Fruit fly (Drosophila melanogaster) whole organism, embryonic: ENCODE results near the gene CG13471.

Experiments used
- CG1024 ChIP-seq: fragments of 200-800 bp; sonication (Bioruptor generic); IDR thresholded peaks from 2 replicates; pipeline ENCODE4 v1.3.6; 2022; ENCODE audit warnings: missing biosample characterization, missing genetic modification characterization
- CG10274 ChIP-seq: fragments of 200-800 bp; sonication (Bioruptor generic); optimal IDR thresholded peaks from 3 replicates; lab custom pipeline; 2017; ENCODE audit warnings: missing biosample characterization, mild to moderate bottlenecking, missing genetic modification characterization
- CG13424 ChIP-seq: fragments of 200-800 bp; sonication (Bioruptor generic); optimal IDR thresholded peaks from 2 replicates; lab custom pipeline; 2019; ENCODE audit warnings: missing biosample characterization, mild to moderate bottlenecking, missing genetic modification characterization, moderate library complexity
- CG14710 ChIP-seq: fragments of 200-800 bp; sonication (Bioruptor generic); optimal IDR thresholded peaks from 3 replicates; lab custom pipeline; 2019; ENCODE audit warnings: missing biosample characterization, mild to moderate bottlenecking, missing genetic modification characterization, moderate library complexity
- CG15011 ChIP-seq: fragments of 200-800 bp; sonication (Bioruptor generic); optimal IDR thresholded peaks from 3 replicates; lab custom pipeline; 2018; ENCODE audit warnings: missing biosample characterization, mild to moderate bottlenecking, missing genetic modification characterization
- CG15479 ChIP-seq: fragments of 200-800 bp; sonication (Bioruptor generic); optimal IDR thresholded peaks from 3 replicates; lab custom pipeline; 2019; ENCODE audit warnings: missing biosample characterization, mild to moderate bottlenecking, missing genetic modification characterization, moderate library complexity
- CG15514 ChIP-seq: fragments of 200-800 bp; sonication (Bioruptor generic); optimal IDR thresholded peaks from 3 replicates; lab custom pipeline; 2017; ENCODE audit warnings: missing biosample characterization, missing genetic modification characterization, mild to moderate bottlenecking, moderate library complexity, missing genetic modification reagents
- CG1602 ChIP-seq: fragments of 200-800 bp; sonication (Bioruptor generic); optimal IDR thresholded peaks from 3 replicates; lab custom pipeline; 2016; ENCODE audit warnings: missing biosample characterization, missing genetic modification characterization
- CG17568 ChIP-seq: fragments of 200-800 bp; sonication (Bioruptor generic); optimal IDR thresholded peaks from 2 replicates; lab custom pipeline; 2018; ENCODE audit warnings: missing biosample characterization, mild to moderate bottlenecking, missing genetic modification characterization, moderate library complexity
- CG2120 ChIP-seq: fragments of 200-800 bp; sonication (Bioruptor generic); optimal IDR thresholded peaks from 3 replicates; lab custom pipeline; 2016; ENCODE audit warnings: missing biosample characterization, missing genetic modification characterization
- CG31388 ChIP-seq: fragments of 200-800 bp; sonication (Bioruptor generic); optimal IDR thresholded peaks from 2 replicates; lab custom pipeline; 2016; ENCODE audit warnings: missing biosample characterization, missing genetic modification characterization
- CG32532 ChIP-seq: fragments of 200-800 bp; sonication (Bioruptor generic); IDR thresholded peaks from 2 replicates; pipeline ENCODE4 v1.3.6; 2022; ENCODE audit warnings: missing biosample characterization, missing genetic modification characterization
- CG4360 ChIP-seq: fragments of 200-800 bp; sonication (Bioruptor generic); IDR thresholded peaks from 2 replicates; pipeline ENCODE4 v1.3.6; 2022; ENCODE audit warnings: missing biosample characterization, missing genetic modification characterization
- CG7271 ChIP-seq: fragments of 200-800 bp; sonication (Bioruptor generic); optimal IDR thresholded peaks from 2 replicates; lab custom pipeline; 2018; ENCODE audit warnings: missing biosample characterization, mild to moderate bottlenecking, missing genetic modification characterization, moderate library complexity
- CG7839 ChIP-seq: fragments of 200-800 bp; sonication (Bioruptor generic); optimal IDR thresholded peaks from 3 replicates; lab custom pipeline; 2018; ENCODE audit warnings: missing biosample characterization, mild to moderate bottlenecking, missing genetic modification characterization, moderate library complexity
- CG8089 ChIP-seq: fragments of 200-800 bp; sonication (Bioruptor generic); optimal IDR thresholded peaks from 3 replicates; lab custom pipeline; 2016; ENCODE audit warnings: missing biosample characterization, missing genetic modification characterization
- CG8478 ChIP-seq: fragments of >200 bp; optimal IDR thresholded peaks from 2 replicates; lab custom pipeline; 2018
- Dad ChIP-seq: fragments of 200-800 bp; sonication (Bioruptor generic); optimal IDR thresholded peaks from 3 replicates; lab custom pipeline; 2016; ENCODE audit warnings: missing biosample characterization, missing genetic modification characterization
- Dip3 ChIP-seq: fragments of 200-800 bp; sonication (Bioruptor generic); optimal IDR thresholded peaks from 3 replicates; lab custom pipeline; 2016; ENCODE audit warnings: missing biosample characterization, missing genetic modification characterization
- E2f2 ChIP-seq: fragments of 200-800 bp; sonication (Bioruptor generic); IDR thresholded peaks from 2 replicates; pipeline ENCODE4 v1.3.6; 2022; ENCODE audit warnings: missing biosample characterization, missing genetic modification characterization
- H15 ChIP-seq: fragments of 200-800 bp; sonication (Bioruptor generic); IDR thresholded peaks from 3 replicates; pipeline ENCODE4 v1.3.6; 2022; ENCODE audit warnings: missing biosample characterization, missing genetic modification characterization
- HLH54F ChIP-seq: fragments of 200-800 bp; sonication (Bioruptor generic); optimal IDR thresholded peaks from 3 replicates; lab custom pipeline; 2016; ENCODE audit warnings: missing biosample characterization, missing genetic modification characterization
- Hsf ChIP-seq: fragments of 200-800 bp; sonication (Bioruptor generic); optimal IDR thresholded peaks from 3 replicates; lab custom pipeline; 2016; ENCODE audit warnings: missing biosample characterization, missing genetic modification characterization
- Mrtf ChIP-seq: fragments of 200-800 bp; sonication (Bioruptor generic); IDR thresholded peaks from 3 replicates; pipeline ENCODE4 v1.3.6; 2022; ENCODE audit warnings: missing biosample characterization, missing genetic modification characterization
- Nf-YA ChIP-seq: fragments of 200-800 bp; sonication (Bioruptor generic); IDR thresholded peaks from 2 replicates; pipeline ENCODE4 v1.3.6; 2022; ENCODE audit warnings: missing biosample characterization, missing genetic modification characterization
- PHDP ChIP-seq: fragments of 200-800 bp; sonication (Bioruptor generic); optimal IDR thresholded peaks from 3 replicates; lab custom pipeline; 2018; ENCODE audit warnings: missing biosample characterization, mild to moderate bottlenecking, missing genetic modification characterization, moderate library complexity
- Ravus ChIP-seq: fragments of 200-800 bp; sonication (Bioruptor generic); IDR thresholded peaks from 2 replicates; pipeline ENCODE4 v1.3.6; 2022; ENCODE audit warnings: missing biosample characterization, missing genetic modification characterization
- YL-1 ChIP-seq: fragments of 200-800 bp; sonication (Bioruptor generic); optimal IDR thresholded peaks from 3 replicates; lab custom pipeline; 2017; ENCODE audit warnings: missing biosample characterization, mild to moderate bottlenecking, missing genetic modification characterization
- ac ChIP-seq: fragments of 200-800 bp; sonication (Bioruptor generic); optimal IDR thresholded peaks from 3 replicates; lab custom pipeline; 2017; ENCODE audit warnings: missing biosample characterization, mild to moderate bottlenecking, missing genetic modification characterization
- amos ChIP-seq: fragments of 200-800 bp; sonication (Bioruptor generic); IDR thresholded peaks from 2 replicates; pipeline ENCODE4 v1.3.6; 2022; ENCODE audit warnings: missing biosample characterization, missing genetic modification characterization; ENCODE audit not compliant: partially characterized antibody
- bab2 ChIP-seq: fragments of 200-800 bp; sonication (Bioruptor generic); optimal IDR thresholded peaks from 2 replicates; lab custom pipeline; 2016; ENCODE audit warnings: missing biosample characterization, missing genetic modification characterization
- bowl ChIP-seq: fragments of 200-800 bp; sonication (Bioruptor generic); IDR thresholded peaks from 2 replicates; pipeline ENCODE4 v1.3.6; 2022; ENCODE audit warnings: missing biosample characterization, missing genetic modification characterization
- cas ChIP-seq: fragments of 200-800 bp; sonication (Bioruptor generic); IDR thresholded peaks from 2 replicates; pipeline ENCODE4 v1.3.6; 2022; ENCODE audit warnings: missing biosample characterization, missing genetic modification characterization
- ci ChIP-seq: fragments of 200-800 bp; sonication (Bioruptor generic); IDR thresholded peaks from 3 replicates; pipeline ENCODE4 v1.3.6; 2022; ENCODE audit warnings: missing biosample characterization, missing genetic modification characterization
- da ChIP-seq: fragments of 200-800 bp; sonication (Bioruptor generic); optimal IDR thresholded peaks from 2 replicates; lab custom pipeline; 2016; ENCODE audit warnings: missing biosample characterization, missing genetic modification characterization
- eyg ChIP-seq: fragments of 200-800 bp; sonication (Bioruptor generic); optimal IDR thresholded peaks from 3 replicates; lab custom pipeline; 2016; ENCODE audit warnings: missing biosample characterization, missing genetic modification characterization
- grau ChIP-seq: fragments of 200-800 bp; optimal IDR thresholded peaks from 3 replicates; lab custom pipeline; 2019; ENCODE audit warnings: missing biosample characterization, mild to moderate bottlenecking, missing genetic modification characterization, moderate library complexity
- hb ChIP-seq: fragments of 200-800 bp; sonication (Bioruptor generic); IDR thresholded peaks from 3 replicates; pipeline ENCODE4 v1.3.6; 2022; ENCODE audit warnings: missing biosample characterization, missing genetic modification characterization; ENCODE audit not compliant: partially characterized antibody
- ind ChIP-seq: fragments of 200-800 bp; sonication (Bioruptor generic); optimal IDR thresholded peaks from 3 replicates; lab custom pipeline; 2016; ENCODE audit warnings: missing biosample characterization, missing genetic modification characterization
- nerfin-2 ChIP-seq: fragments of 200-800 bp; sonication (Bioruptor generic); IDR thresholded peaks from 2 replicates; pipeline ENCODE4 v1.3.6; 2022; ENCODE audit warnings: missing biosample characterization, missing genetic modification characterization; ENCODE audit not compliant: partially characterized antibody
- nom ChIP-seq: fragments of 200-800 bp; sonication (Bioruptor generic); optimal IDR thresholded peaks from 2 replicates; lab custom pipeline; 2017; ENCODE audit warnings: missing biosample characterization, missing genetic modification characterization, mild to moderate bottlenecking, moderate library complexity, missing genetic modification reagents
- pros ChIP-seq: fragments of 200-800 bp; sonication (Bioruptor generic); optimal IDR thresholded peaks from 3 replicates; lab custom pipeline; 2019; ENCODE audit warnings: missing biosample characterization, mild to moderate bottlenecking, missing genetic modification characterization, moderate library complexity
- rib ChIP-seq: fragments of 200-800 bp; sonication (Bioruptor generic); IDR thresholded peaks from 2 replicates; pipeline ENCODE4 v1.3.6; 2022; ENCODE audit warnings: missing biosample characterization, missing genetic modification characterization
- sens ChIP-seq: fragments of 200-800 bp; sonication (Bioruptor generic); peaks from one replicate; lab custom pipeline; 2016; ENCODE audit warnings: missing biosample characterization, missing genetic modification characterization
- sna ChIP-seq: fragments of 200-800 bp; sonication (Bioruptor generic); IDR thresholded peaks from 2 replicates; pipeline ENCODE4 v1.3.6; 2022; ENCODE audit warnings: missing biosample characterization, missing genetic modification characterization; ENCODE audit not compliant: partially characterized antibody
- toy ChIP-seq: fragments of 200-800 bp; sonication (Bioruptor generic); IDR thresholded peaks from 2 replicates; pipeline ENCODE4 v1.3.6; 2022; ENCODE audit warnings: missing biosample characterization, missing genetic modification characterization
- tup ChIP-seq: fragments of 200-800 bp; sonication (Bioruptor generic); optimal IDR thresholded peaks from 2 replicates; lab custom pipeline; 2016; ENCODE audit warnings: missing biosample characterization, mild to moderate bottlenecking, missing genetic modification characterization, moderate library complexity
- zen2 ChIP-seq: fragments of 200-800 bp; sonication (Bioruptor generic); IDR thresholded peaks from 3 replicates; pipeline ENCODE4 v1.3.6; 2022; ENCODE audit warnings: missing biosample characterization, missing genetic modification characterization; ENCODE audit not compliant: partially characterized antibody

CG13471 gene

dm6 chr3L:14761837-14762785 lies 28.8 kb upstream of the CG13471 start, which contains the start of the genes Tsen34 and Mgat4a (continued):
- TF ChIP-seq amos (GFP tag; lab: Robert Waterston, UW) (peak; percentile 64; the same call in 1 of the 2 replicates), CG8089 (GFP tag; lab: Kevin White, UChicago) (peak; percentile 3), rib (GFP tag; lab: Robert Waterston, UW) (peak; percentile 87), CG2120 (GFP tag; lab: Kevin White, UChicago) (peak; percentile 71), Hsf (peak; percentile 24), Mrtf (GFP tag; lab: Robert Waterston, UW) (peak; percentile 46; the same call in 1 of the 3 replicates), ind (no peak), sens (GFP tag; lab: Kevin White, UChicago) (peak; percentile 86), sna (GFP tag; lab: Robert Waterston, UW) (0 out of 2 replicates have a peak, but pooled peaks have one; percentile 28), CG17568 (GFP tag; lab: Kevin White, UChicago) (no peak), ac (GFP tag; lab: Kevin White, UChicago) (no peak), E2f2 (GFP tag; lab: Robert Waterston, UW) (peak; percentile 37; the same call in 1 of the 2 replicates), hb (no peak), CG31388 (no peak), nom (no peak), zen2 (GFP tag; lab: Robert Waterston, UW) (no peak; the same call in 2 of the 3 replicates), toy (GFP tag; lab: Robert Waterston, UW) (no peak), CG7839 (tag; lab: Kevin White, UChicago) (no peak), CG1602 (GFP tag; lab: Kevin White, UChicago) (no peak), CG4360 (peak; percentile 88), grau (tag; lab: Kevin White, UChicago) (no peak), CG15514 (GFP tag; lab: Kevin White, UChicago) (peak; percentile 46), nerfin-2 (GFP tag; lab: Robert Waterston, UW) (peak; percentile 44; the same call in 1 of the 2 replicates), HLH54F (peak; percentile 27), Nf-YA (GFP tag; lab: Robert Waterston, UW) (0 out of 2 replicates have a peak, but pooled peaks have one; percentile 38), PHDP (tag; lab: Kevin White, UChicago) (peak; percentile 35), YL-1 (peak; percentile 61), pros (GFP tag; lab: Kevin White, UChicago) (no peak), cas (peak; percentile 47; the same call in 1 of the 2 replicates), Dad (GFP tag; lab: Kevin White, UChicago) (peak; percentile 46), da (GFP tag; lab: Kevin White, UChicago) (no peak), CG14710 (tag; lab: Kevin White, UChicago) (peak; percentile 40), tup (GFP tag; lab: Kevin White, UChicago) (peak; percentile 48), Dip3 (GFP tag; lab: Kevin White, UChicago) (peak; percentile 3), ci (GFP tag; lab: Robert Waterston, UW) (0 out of 3 replicates have a peak, but pooled peaks have one; percentile 6), H15 (GFP tag; lab: Robert Waterston, UW) (no peak), CG8478 (lab: Kevin White, UChicago) (no peak), CG15479 (peak; percentile 43), CG13424 (tag; lab: Kevin White, UChicago) (no peak), bab2 (GFP tag; lab: Kevin White, UChicago) (peak; percentile 27), CG32532 (GFP tag; lab: Robert Waterston, UW) (peak; percentile 54; the same call in 1 of the 2 replicates), Ravus (no peak), CG15011 (GFP tag; lab: Kevin White, UChicago) (peak; percentile 65), bowl (GFP tag; lab: Robert Waterston, UW) (no peak), eyg (GFP tag; lab: Kevin White, UChicago) (peak; percentile 47), CG7271 (tag; lab: Kevin White, UChicago) (no peak), CG1024 (GFP tag; lab: Robert Waterston, UW) (no peak; the same call in 1 of the 2 replicates), CG10274 (GFP tag; lab: Kevin White, UChicago) (no peak)
